Worm (Caenorhabditis elegans) whole organism, young adult: ENCODE results near the gene H20E11.3.

ENCODE experiments used
- F55B11.4 ChIP-seq: sonication (generic microtip); optimal IDR thresholded peaks from 2 replicates; lab custom pipeline; 2016; ENCODE audit warnings: missing compliant biosample characterization, missing genetic modification characterization, borderline replicate concordance; ENCODE audit not compliant: insufficient read depth
- K11D2.4 ChIP-seq: fragments of 200-800 bp; sonication (Bioruptor generic); IDR thresholded peaks from 2 replicates; pipeline ENCODE4 v1.3.6; 2022; ENCODE audit warnings: missing genetic modification reagents, missing genetic modification characterization, missing compliant biosample characterization
- Y79H2A.3 ChIP-seq: fragments of 200-800 bp; sonication (Bioruptor generic); conservative IDR thresholded peaks from 2 replicates; pipeline ENCODE4 v1.3.6; 2022; ENCODE audit warnings: missing genetic modification reagents, missing genetic modification characterization, missing compliant biosample characterization
- ama-1 ChIP-seq, 3 experiments: fragments of 150-350 bp in 1 of 3; sonication (generic microtip) in 2 of 3; optimal IDR thresholded peaks; 2 replicates each; lab custom pipeline; 2014 to 2018; ENCODE audit warnings: missing biosample characterization in 2 of 3, missing genetic modification characterization in 2 of 3, missing genetic modification reagents in 2 of 3
- ceh-58 ChIP-seq: fragments of 200-800 bp; sonication (Bioruptor generic); IDR thresholded peaks from 2 replicates; pipeline ENCODE4 v1.3.6; 2022; ENCODE audit warnings: missing genetic modification characterization, missing compliant biosample characterization
- lin-40 ChIP-seq: sonication (generic microtip); optimal IDR thresholded peaks from 2 replicates; lab custom pipeline; 2016; ENCODE audit warnings: missing genetic modification characterization, mild to moderate bottlenecking, missing compliant biosample characterization, missing genotype, missing genetic modification reagents
- lsy-27 ChIP-seq: sonication (generic microtip); optimal IDR thresholded peaks from 2 replicates; lab custom pipeline; 2017; ENCODE audit warnings: missing genetic modification characterization, mild to moderate bottlenecking, missing compliant biosample characterization, antibody characterized with exemption, missing genotype, borderline replicate concordance; ENCODE audit not compliant: insufficient read depth
- mes-4 ChIP-seq: sonication (generic microtip); optimal IDR thresholded peaks from 2 replicates; lab custom pipeline; 2016; ENCODE audit warnings: missing genotype, missing genetic modification characterization, missing compliant biosample characterization
- nfya-1 ChIP-seq: sonication (generic microtip); optimal IDR thresholded peaks from 2 replicates; lab custom pipeline; 2017; ENCODE audit warnings: antibody characterized with exemption, missing compliant biosample characterization, missing genetic modification characterization, borderline replicate concordance; ENCODE audit not compliant: insufficient read depth
- nhr-179 ChIP-seq: sonication (generic microtip); optimal IDR thresholded peaks from 2 replicates; lab custom pipeline; 2016; ENCODE audit warnings: mild to moderate bottlenecking, missing genetic modification characterization, missing compliant biosample characterization
- repo-1 ChIP-seq: sonication (generic microtip); optimal IDR thresholded peaks from 2 replicates; lab custom pipeline; 2017; ENCODE audit warnings: mild to moderate bottlenecking, missing genetic modification characterization, missing compliant biosample characterization
- sdz-38 ChIP-seq: sonication (generic microtip); optimal IDR thresholded peaks from 2 replicates; lab custom pipeline; 2016; ENCODE audit warnings: missing genotype, missing genetic modification characterization, missing compliant biosample characterization
- snpc-1.3 ChIP-seq: sonication (generic microtip); optimal IDR thresholded peaks from 2 replicates; lab custom pipeline; 2017; ENCODE audit warnings: missing genetic modification characterization, mild to moderate bottlenecking, missing compliant biosample characterization, antibody characterized with exemption, moderate library complexity, missing genotype, missing genetic modification reagents; ENCODE audit not compliant: insufficient read depth
- ztf-3 ChIP-seq: fragments of 200-800 bp; sonication (Bioruptor generic); optimal IDR thresholded peaks from 2 replicates; lab custom pipeline; 2018; ENCODE audit warnings: mild to moderate bottlenecking, missing genetic modification characterization, missing compliant biosample characterization

DNA sequence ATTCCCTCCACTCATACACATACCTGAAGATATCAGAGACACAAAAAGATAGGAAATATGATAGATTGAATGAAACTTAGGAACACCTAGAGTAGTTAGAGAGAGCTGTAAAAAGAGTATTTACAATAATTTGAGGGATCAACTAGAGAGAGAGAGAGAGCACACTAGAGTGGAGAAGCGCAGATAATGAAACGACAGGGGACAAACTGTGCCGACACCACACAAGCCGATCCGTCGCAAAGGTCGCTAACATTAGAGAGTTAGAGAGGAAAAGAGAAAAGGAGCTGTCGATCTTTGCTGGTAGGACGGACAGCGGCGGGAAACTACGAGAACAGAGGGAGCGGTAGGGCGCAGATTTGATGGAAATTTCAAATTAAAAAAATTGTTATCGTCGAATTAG, 39.5 kb upstream of the H20E11.3 start, which contains the start of gene dyci-1:
- TF ChIP-seq ceh-58 (GFP tag; lab: Robert Waterston, UW) (no peak), nhr-179 (tag; lab: Kevin White, UChicago) (no peak), mes-4 (tag; lab: Kevin White, UChicago) (no peak), ztf-3 (GFP tag; lab: Kevin White, UChicago) (no peak), nfya-1 (tag; lab: Kevin White, UChicago) (no peak), ama-1 (optimal IDR thresholded peaks at IDR 0.05; lab: Kevin White, UChicago) (no peak), ama-1 (GFP tag; optimal IDR thresholded peaks at IDR 0.05; lab: Kevin White, UChicago) (no peak), repo-1 (tag; lab: Kevin White, UChicago) (no peak), snpc-1.3 (no peak), K11D2.4 (GFP tag; lab: Robert Waterston, UW) (no peak), lin-40 (tag; lab: Kevin White, UChicago) (no peak), Y79H2A.3 (GFP tag; lab: Robert Waterston, UW) (no peak), F55B11.4 (tag; lab: Kevin White, UChicago) (no peak), lsy-27 (tag; lab: Kevin White, UChicago) (no peak), sdz-38 (tag; lab: Kevin White, UChicago) (no peak)
